Fruit fly (Drosophila melanogaster): ENCODE measurements around the gene bab2.

The bab2 gene

dm6 chr3L:1096944-1097911 is 79.8 kb downstream of the bab2 start:
- TF ChIP-seq jim (GFP tag; optimal IDR thresholded peaks at IDR 0.05) = no peak
- no peak for TF ChIP-seq Hr78 (GFP tag; optimal IDR thresholded peaks at IDR 0.05)
- TF ChIP-seq sv (GFP tag; optimal IDR thresholded peaks at IDR 0.05) = no peak
- TF ChIP-seq Dif (GFP tag; optimal IDR thresholded peaks at IDR 0.05; ENCODE audit: partially characterized antibody) = no peak
- no peak for TF ChIP-seq Dfd (GFP tag; optimal IDR thresholded peaks at IDR 0.05)
- no peak for TF ChIP-seq pan (optimal IDR thresholded peaks at IDR 0.05)
- TF ChIP-seq Jra (GFP tag; optimal IDR thresholded peaks at IDR 0.05) = no peak
- peak; percentile 61 for TF ChIP-seq dmrt93B (GFP tag; optimal IDR thresholded peaks at IDR 0.05)
- no peak for TF ChIP-seq Vsx2 (GFP tag; optimal IDR thresholded peaks at IDR 0.05; ENCODE audit: partially characterized antibody)
- TF ChIP-seq tai (GFP tag; optimal IDR thresholded peaks at IDR 0.05) = no peak
- peak; percentile 64 for TF ChIP-seq CG32264 (GFP tag; optimal IDR thresholded peaks at IDR 0.05)
- TF ChIP-seq woc (GFP tag; optimal IDR thresholded peaks at IDR 0.05) = peak; percentile 64
- TF ChIP-seq rgr (GFP tag; optimal IDR thresholded peaks at IDR 0.05) = peak; percentile 79
- peak; percentile 65 for TF ChIP-seq Hnf4 (GFP tag; optimal IDR thresholded peaks at IDR 0.05)
- no peak for TF ChIP-seq usp (GFP tag; optimal IDR thresholded peaks at IDR 0.05)
- peak; percentile 18 for TF ChIP-seq CrebA (GFP tag; optimal IDR thresholded peaks at IDR 0.05; ENCODE audit: borderline replicate concordance)
- no peak for TF ChIP-seq Abd-B (GFP tag; optimal IDR thresholded peaks at IDR 0.05)
- TF ChIP-seq psq (GFP tag; optimal IDR thresholded peaks at IDR 0.05) = peak; percentile 71
- peak; percentile 83 for TF ChIP-seq HLH106 (tag; optimal IDR thresholded peaks at IDR 0.05)
- no peak for TF ChIP-seq GATAd (GFP tag; optimal IDR thresholded peaks at IDR 0.05)
- TF ChIP-seq sage (GFP tag; optimal IDR thresholded peaks at IDR 0.05) = peak; percentile 38
- TF ChIP-seq Sp1 (GFP tag; optimal IDR thresholded peaks at IDR 0.05) = peak; percentile 82
- TF ChIP-seq Myc (optimal IDR thresholded peaks at IDR 0.05) = no peak
- peak in 1 of 2 experiments; percentile 76 for TF ChIP-seq foxo (GFP tag; optimal IDR thresholded peaks at IDR 0.05)
- TF ChIP-seq ey (GFP tag; optimal IDR thresholded peaks at IDR 0.05) = peak; percentile 74
- no peak for TF ChIP-seq N (GFP tag; optimal IDR thresholded peaks at IDR 0.05)
- TF ChIP-seq lola (GFP tag; optimal IDR thresholded peaks at IDR 0.05) = no peak
- no peak for TF ChIP-seq dsf (GFP tag; optimal IDR thresholded peaks at IDR 0.05; ENCODE audit: borderline replicate concordance)
- no peak for TF ChIP-seq Mio (GFP tag; optimal IDR thresholded peaks at IDR 0.05)
- TF ChIP-seq fru (GFP tag; optimal IDR thresholded peaks at IDR 0.05) = peak; percentile 80
- TF ChIP-seq brk (GFP tag; optimal IDR thresholded peaks at IDR 0.05) = peak; percentile 23
- no peak for TF ChIP-seq Hr83 (GFP tag; optimal IDR thresholded peaks at IDR 0.05; ENCODE audit: poor library complexity, severe bottlenecking)
- peak; percentile 33 for TF ChIP-seq CG9705 (GFP tag; optimal IDR thresholded peaks at IDR 0.05)
- peak; percentile 64 for TF ChIP-seq br (GFP tag; optimal IDR thresholded peaks at IDR 0.05)
- peak; percentile 6 for TF ChIP-seq Rel (GFP tag; optimal IDR thresholded peaks at IDR 0.05)
- peak; percentile 41 for TF ChIP-seq Rel (tag; optimal IDR thresholded peaks at IDR 0.05)
- no peak for TF ChIP-seq dl (GFP tag; optimal IDR thresholded peaks at IDR 0.05; ENCODE audit: insufficient read depth in 1 of 2, partially characterized antibody in 2 of 2)
- peak; percentile 88 for TF ChIP-seq h (GFP tag; optimal IDR thresholded peaks at IDR 0.05)
- TF ChIP-seq OdsH (GFP tag; optimal IDR thresholded peaks at IDR 0.05) = peak; percentile 82

- TF ChIP-seq OdsH (GFP tag; optimal IDR thresholded peaks at IDR 0.05) = no peak
- no peak for TF ChIP-seq HLH106 (tag; optimal IDR thresholded peaks at IDR 0.05)
- no peak for TF ChIP-seq fru (GFP tag; optimal IDR thresholded peaks at IDR 0.05)
- peak; percentile 61 for TF ChIP-seq Vsx2 (GFP tag; optimal IDR thresholded peaks at IDR 0.05; ENCODE audit: partially characterized antibody)
- peak; percentile 65 for TF ChIP-seq psq (GFP tag; optimal IDR thresholded peaks at IDR 0.05)
Observed at dm6 chr3L:1095957-1096554, 81.0 kb downstream of the bab2 start.

All from whole organism, wandering third instar larva.